Fruit fly (Drosophila melanogaster): Measurements from ENCODE around the gene CG43702.

CG43702 gene

dm6 chr3L:21280996-21281691 lies 17.3 kb upstream of the CG43702 start, which contains the start of gene ppl:
Gene ppl (minus strand): TSS chr3L:21281506.
- TF ChIP-seq Rel (GFP tag; optimal IDR thresholded peaks at IDR 0.05) (no peak), Rel (tag; optimal IDR thresholded peaks at IDR 0.05) (peak; percentile 47), h (GFP tag; optimal IDR thresholded peaks at IDR 0.05) (peak; percentile 27), Sp1 (GFP tag; optimal IDR thresholded peaks at IDR 0.05) (peak; percentile 7), psq (GFP tag; optimal IDR thresholded peaks at IDR 0.05) (no peak), Hnf4 (GFP tag; optimal IDR thresholded peaks at IDR 0.05) (peak; percentile 36), foxo (GFP tag; optimal IDR thresholded peaks at IDR 0.05) (peak in 1 of 2 experiments; percentile 10), Myc (optimal IDR thresholded peaks at IDR 0.05) (peak; percentile 25), br (GFP tag; optimal IDR thresholded peaks at IDR 0.05) (no peak)

dm6 chr3L:21281706-21282105 lies 16.8 kb upstream of the CG43702 start:
- peak; percentile 19 for TF ChIP-seq woc (GFP tag; optimal IDR thresholded peaks at IDR 0.05)
- no peak for TF ChIP-seq pan (optimal IDR thresholded peaks at IDR 0.05)

dm6 chr3L:21282741-21283140 lies 15.7 kb upstream of the CG43702 start:
- TF ChIP-seq Abd-B (GFP tag; optimal IDR thresholded peaks at IDR 0.05) = no peak
- no peak for TF ChIP-seq Rel (GFP tag; optimal IDR thresholded peaks at IDR 0.05)
- peak; percentile 22 for TF ChIP-seq Rel (tag; optimal IDR thresholded peaks at IDR 0.05)

- no peak for TF ChIP-seq CG9705 (GFP tag; optimal IDR thresholded peaks at IDR 0.05)
- TF ChIP-seq dl (GFP tag; optimal IDR thresholded peaks at IDR 0.05; ENCODE audit: insufficient read depth in 1 of 2, partially characterized antibody in 2 of 2) = no peak
- TF ChIP-seq Rel (GFP tag; optimal IDR thresholded peaks at IDR 0.05) = no peak
- TF ChIP-seq Rel (tag; optimal IDR thresholded peaks at IDR 0.05) = peak; percentile 33
- no peak for TF ChIP-seq psq (GFP tag; optimal IDR thresholded peaks at IDR 0.05)
- no peak for TF ChIP-seq GATAd (GFP tag; optimal IDR thresholded peaks at IDR 0.05)
These were observed 14.7 kb upstream of the CG43702 start for dm6 chr3L:21283795-21284194.

- no peak for TF ChIP-seq lola (GFP tag; optimal IDR thresholded peaks at IDR 0.05)
- no peak for TF ChIP-seq Rel (GFP tag; optimal IDR thresholded peaks at IDR 0.05)
- TF ChIP-seq Rel (tag; optimal IDR thresholded peaks at IDR 0.05) = peak; percentile 72
- no peak for TF ChIP-seq Mio (GFP tag; optimal IDR thresholded peaks at IDR 0.05)
These were observed 13.5 kb upstream of the CG43702 start for dm6 chr3L:21284720-21285638.

dm6 chr3L:21285639-21286338 lies 12.7 kb upstream of the CG43702 start, which contains the start of the genes CG12974 and pzg:
Gene CG12974 (minus strand): TSS chr3L:21285962.
Gene pzg (plus strand): TSS chr3L:21286099.
- TF ChIP-seq Myc (optimal IDR thresholded peaks at IDR 0.05) = peak; percentile 46
- no peak for TF ChIP-seq Dfd (GFP tag; optimal IDR thresholded peaks at IDR 0.05)
- peak; percentile 56 for TF ChIP-seq Hnf4 (GFP tag; optimal IDR thresholded peaks at IDR 0.05)
- TF ChIP-seq Mio (GFP tag; optimal IDR thresholded peaks at IDR 0.05) = peak; percentile 20
- TF ChIP-seq HLH106 (tag; optimal IDR thresholded peaks at IDR 0.05) = peak; percentile 73
- no peak for TF ChIP-seq usp (GFP tag; optimal IDR thresholded peaks at IDR 0.05)
- TF ChIP-seq Dif (GFP tag; optimal IDR thresholded peaks at IDR 0.05; ENCODE audit: partially characterized antibody) = peak; percentile 99
- TF ChIP-seq tai (GFP tag; optimal IDR thresholded peaks at IDR 0.05) = no peak
- peak; percentile 57 for TF ChIP-seq Sp1 (GFP tag; optimal IDR thresholded peaks at IDR 0.05)
- peak; percentile 69 for TF ChIP-seq rgr (GFP tag; optimal IDR thresholded peaks at IDR 0.05)
- TF ChIP-seq OdsH (GFP tag; optimal IDR thresholded peaks at IDR 0.05) = peak; percentile 30
- TF ChIP-seq CG9705 (GFP tag; optimal IDR thresholded peaks at IDR 0.05) = peak; percentile 82
- no peak for TF ChIP-seq CrebA (GFP tag; optimal IDR thresholded peaks at IDR 0.05; ENCODE audit: borderline replicate concordance)
- peak; percentile 19 for TF ChIP-seq Jra (GFP tag; optimal IDR thresholded peaks at IDR 0.05)
- peak in 1 of 2 experiments; percentile 59 for TF ChIP-seq foxo (GFP tag; optimal IDR thresholded peaks at IDR 0.05)
- TF ChIP-seq woc (GFP tag; optimal IDR thresholded peaks at IDR 0.05) = peak; percentile 70
- no peak for TF ChIP-seq N (GFP tag; optimal IDR thresholded peaks at IDR 0.05)
- TF ChIP-seq Rel (GFP tag; optimal IDR thresholded peaks at IDR 0.05) = no peak
- no peak for TF ChIP-seq Rel (tag; optimal IDR thresholded peaks at IDR 0.05)
- TF ChIP-seq brk (GFP tag; optimal IDR thresholded peaks at IDR 0.05) = no peak
- TF ChIP-seq pan (optimal IDR thresholded peaks at IDR 0.05) = no peak
- TF ChIP-seq ey (GFP tag; optimal IDR thresholded peaks at IDR 0.05) = peak; percentile 51
- peak; percentile 51 for TF ChIP-seq sv (GFP tag; optimal IDR thresholded peaks at IDR 0.05)
- TF ChIP-seq fru (GFP tag; optimal IDR thresholded peaks at IDR 0.05) = peak; percentile 69
- peak; percentile 99 for TF ChIP-seq Vsx2 (GFP tag; optimal IDR thresholded peaks at IDR 0.05; ENCODE audit: partially characterized antibody)
- TF ChIP-seq Hr83 (GFP tag; optimal IDR thresholded peaks at IDR 0.05; ENCODE audit: poor library complexity, severe bottlenecking) = peak; percentile 34
- no peak for TF ChIP-seq CG32264 (GFP tag; optimal IDR thresholded peaks at IDR 0.05)
- TF ChIP-seq Hr78 (GFP tag; optimal IDR thresholded peaks at IDR 0.05) = no peak
- TF ChIP-seq lola (GFP tag; optimal IDR thresholded peaks at IDR 0.05) = no peak
